Worm (Caenorhabditis elegans) whole organism, L4 larva: ENCODE results near the gene rps-4.

Source experiments
- fos-1 ChIP-seq: fragments of 150-350 bp; optimal IDR thresholded peaks from 2 replicates; lab custom pipeline; 2014; ENCODE audit warnings: missing biosample characterization, missing genetic modification characterization
- nhr-237 ChIP-seq: sonication (generic microtip); optimal IDR thresholded peaks from 2 replicates; lab custom pipeline; 2017; ENCODE audit warnings: missing biosample characterization, missing genetic modification characterization
- nhr-76 ChIP-seq: fragments of 150-350 bp; optimal IDR thresholded peaks from 2 replicates; lab custom pipeline; 2014; ENCODE audit warnings: missing biosample characterization, missing genetic modification characterization
- ztf-7 ChIP-seq: fragments of 150-350 bp; optimal IDR thresholded peaks from 2 replicates; lab custom pipeline; 2014; ENCODE audit warnings: missing biosample characterization, missing genetic modification characterization

- TF ChIP-seq nhr-237 (tag; lab: Kevin White, UChicago) (no peak), ztf-7 (tag; lab: Kevin White, UChicago) (no peak), fos-1 (tag; lab: Kevin White, UChicago) (no peak), nhr-76 (tag; lab: Kevin White, UChicago) (no peak)
Observed at ce11 chrIV:7075063-7075462, 9.4 kb downstream of the rps-4 start, which contains the start of gene srg-50.
